Fruit fly (Drosophila melanogaster): ENCODE data around the gene msi.

Gene msi

DNA sequence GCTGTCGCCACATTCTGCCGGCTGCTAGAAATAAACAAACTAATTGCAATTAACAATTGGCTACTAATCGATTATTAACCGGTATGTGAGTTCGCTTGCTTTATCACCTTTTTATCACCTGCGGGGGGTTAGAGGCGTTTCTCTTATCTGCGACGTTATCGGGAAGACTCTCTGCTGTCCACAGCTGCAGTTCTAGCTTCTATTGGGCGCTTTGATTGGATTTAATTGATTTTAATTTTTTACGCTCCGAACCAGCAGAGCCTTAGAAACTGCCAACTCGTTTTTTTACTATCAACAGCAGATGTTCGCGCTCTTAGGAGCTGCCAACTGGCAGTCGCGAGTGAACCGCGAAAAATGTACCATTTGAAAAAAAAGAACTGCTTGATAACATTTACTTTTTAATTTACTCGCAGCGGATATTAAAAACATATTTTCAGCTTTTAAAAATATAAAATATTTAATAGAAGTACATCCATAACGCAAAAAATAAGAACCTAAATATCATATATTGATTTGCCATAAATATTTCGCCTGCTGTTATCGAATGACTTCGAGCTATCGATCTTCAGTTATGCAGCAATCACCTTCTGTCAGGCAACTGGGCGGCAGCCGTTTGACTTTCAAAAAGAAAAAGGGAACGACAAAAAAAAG, 110.8 kb downstream of the msi start, which contains the start of gene Ssadh (continued):
- TF ChIP-seq trh (GFP tag; optimal IDR thresholded peaks at IDR 0.05) (no peak), ap (GFP tag; IDR thresholded peaks at IDR 0.05) (no peak), CG13894 (tag; optimal IDR thresholded peaks at IDR 0.05) (no peak), CG11085 (GFP tag; IDR thresholded peaks at IDR 0.05) (no peak), org-1 (GFP tag; optimal IDR thresholded peaks at IDR 0.05) (no peak), E2f2 (GFP tag; IDR thresholded peaks at IDR 0.05) (peak; percentile 97), CG4424 (GFP tag; optimal IDR thresholded peaks at IDR 0.05) (peak; percentile 2), phol (tag; optimal IDR thresholded peaks at IDR 0.05) (peak; percentile 21), CG16813 (GFP tag; IDR thresholded peaks at IDR 0.05; ENCODE audit: partially characterized antibody) (peak; percentile 58; the same call in 2 of the 3 replicates), CG2199 (GFP tag; IDR thresholded peaks at IDR 0.05) (no peak), B-H1 (GFP tag; IDR thresholded peaks at IDR 0.05) (no peak), bcd (GFP tag; optimal IDR thresholded peaks at IDR 0.05) (no peak), Atf3 (GFP tag; optimal IDR thresholded peaks at IDR 0.05) (no peak), otp (GFP tag; IDR thresholded peaks at IDR 0.05) (no peak), CG3838 (GFP tag; optimal IDR thresholded peaks at IDR 0.05) (no peak), Abd-B (GFP tag; optimal IDR thresholded peaks at IDR 0.05) (peak; percentile 4), sc (optimal IDR thresholded peaks at IDR 0.05) (no peak), sc (GFP tag; optimal IDR thresholded peaks at IDR 0.05) (no peak), lbe (GFP tag; optimal IDR thresholded peaks at IDR 0.05) (no peak), CG10462 (GFP tag; optimal IDR thresholded peaks at IDR 0.05) (no peak), Awh (GFP tag; IDR thresholded peaks at IDR 0.05) (no peak), lola (GFP tag; optimal IDR thresholded peaks at IDR 0.05) (no peak), Dip3 (GFP tag; optimal IDR thresholded peaks at IDR 0.05) (no peak), CG6175 (GFP tag; IDR thresholded peaks at IDR 0.05) (no peak), Hr78 (GFP tag; optimal IDR thresholded peaks at IDR 0.05) (no peak), CG11398 (GFP tag; optimal IDR thresholded peaks at IDR 0.05) (no peak), ATbp (GFP tag; optimal IDR thresholded peaks at IDR 0.05) (no peak), Vsx1 (GFP tag; optimal IDR thresholded peaks at IDR 0.05) (no peak), CG10959 (GFP tag; IDR thresholded peaks at IDR 0.05) (no peak), CG10979 (tag; optimal IDR thresholded peaks at IDR 0.05) (no peak), CG9797 (GFP tag; optimal IDR thresholded peaks at IDR 0.05) (peak; percentile 51), Ets97D (GFP tag; optimal IDR thresholded peaks at IDR 0.05) (peak; percentile 39), hb (GFP tag; IDR thresholded peaks at IDR 0.05; ENCODE audit: partially characterized antibody) (peak; percentile 61; the same call in 1 of the 3 replicates), CG9727 (GFP tag; optimal IDR thresholded peaks at IDR 0.05) (peak; percentile 3), CG3065 (GFP tag; optimal IDR thresholded peaks at IDR 0.05) (no peak), cg (GFP tag; optimal IDR thresholded peaks at IDR 0.05) (no peak), pan (optimal IDR thresholded peaks at IDR 0.05) (no peak), pan (GFP tag; optimal IDR thresholded peaks at IDR 0.05 in 1 of 2, IDR thresholded peaks at IDR 0.05 in 1 of 2) (no peak), CG12744 (GFP tag; optimal IDR thresholded peaks at IDR 0.05) (no peak), Med (GFP tag) (peak; percentile 12), vvl (GFP tag; IDR thresholded peaks at IDR 0.05) (no peak), sug (tag; optimal IDR thresholded peaks at IDR 0.05) (peak; percentile 85), nom (GFP tag; optimal IDR thresholded peaks at IDR 0.05) (no peak)
